Worm (Caenorhabditis elegans) whole organism, L2 larva: Measurements from ENCODE around the gene W06F12.3.

Experiments used
- ama-1 ChIP-seq: fragments of 150-350 bp; optimal IDR thresholded peaks from 2 replicates; lab custom pipeline; 2018; ENCODE audit warnings: inconsistent platforms
- ceh-16 ChIP-seq: fragments of 150-350 bp; optimal IDR thresholded peaks from 2 replicates; lab custom pipeline; 2014; ENCODE audit warnings: missing biosample characterization, missing genetic modification characterization
- ceh-82 ChIP-seq: fragments of 150-350 bp; optimal IDR thresholded peaks from 2 replicates; lab custom pipeline; 2014; ENCODE audit warnings: missing biosample characterization, missing genetic modification characterization
- nhr-11 ChIP-seq: fragments of 150-350 bp; optimal IDR thresholded peaks from 2 replicates; lab custom pipeline; 2014; ENCODE audit warnings: missing biosample characterization, missing genetic modification characterization
- peb-1 ChIP-seq: fragments of 150-350 bp; optimal IDR thresholded peaks from 2 replicates; lab custom pipeline; 2014; ENCODE audit warnings: missing biosample characterization, missing genetic modification characterization

- TF ChIP-seq ama-1 (lab: Kevin White, UChicago) (no peak), ceh-16 (tag; lab: Kevin White, UChicago) (no peak), ceh-82 (no peak), peb-1 (no peak), nhr-11 (no peak)
Observed at ce11 chrIII:13771145-13771544, 36.3 kb downstream of the W06F12.3 start, which contains the start of the genes cyk-4 and pdr-1.
